Fruit fly (Drosophila melanogaster) whole organism, pupa: Measurements from ENCODE around the gene PolD1.

Experiments
- CG13204 ChIP-seq: fragments of 200-800 bp; sonication (Bioruptor generic); optimal IDR thresholded peaks from 2 replicates; lab custom pipeline; 2018; ENCODE audit warnings: missing biosample characterization, mild to moderate bottlenecking, missing genetic modification characterization, moderate library complexity
- CG17806 ChIP-seq: fragments of 200-800 bp; sonication (Bioruptor generic); optimal IDR thresholded peaks from 2 replicates; lab custom pipeline; 2018; ENCODE audit warnings: missing biosample characterization, mild to moderate bottlenecking, missing genetic modification characterization, moderate library complexity
- CG32121 ChIP-seq: fragments of 200-800 bp; sonication (Bioruptor generic); IDR thresholded peaks from 2 replicates; pipeline ENCODE4 v1.3.6; 2022; ENCODE audit warnings: missing biosample characterization, missing genetic modification characterization
- CG4496 ChIP-seq: fragments of 200-800 bp; sonication (Bioruptor generic); IDR thresholded peaks from 3 replicates; pipeline ENCODE4 v1.3.6; 2022; ENCODE audit warnings: missing biosample characterization, missing genetic modification characterization
- CG8159 ChIP-seq: fragments of 200-800 bp; sonication (Bioruptor generic); optimal IDR thresholded peaks from 3 replicates; lab custom pipeline; 2018; ENCODE audit warnings: missing biosample characterization, mild to moderate bottlenecking, missing genetic modification characterization, moderate library complexity
- CG8301 ChIP-seq: fragments of 200-800 bp; sonication (Bioruptor generic); optimal IDR thresholded peaks from 2 replicates; lab custom pipeline; 2018; ENCODE audit warnings: missing biosample characterization, mild to moderate bottlenecking, missing genetic modification characterization
- EcR ChIP-seq: fragments of 200-800 bp; sonication (Bioruptor generic); optimal IDR thresholded peaks from 3 replicates; lab custom pipeline; 2019; ENCODE audit warnings: missing biosample characterization, missing genetic modification characterization, mild to moderate bottlenecking, moderate library complexity, missing genetic modification reagents
- Pif1B ChIP-seq: fragments of 200-800 bp; sonication (Bioruptor generic); optimal IDR thresholded peaks from 3 replicates; lab custom pipeline; 2016; ENCODE audit warnings: missing biosample characterization, missing genetic modification characterization
- fd96Ca ChIP-seq: fragments of 200-800 bp; sonication (Bioruptor generic); IDR thresholded peaks from 3 replicates; pipeline ENCODE4 v1.3.6; 2022; ENCODE audit warnings: missing biosample characterization, missing genetic modification characterization
- gl ChIP-seq: fragments of 200-800 bp; sonication (Bioruptor generic); optimal IDR thresholded peaks from 2 replicates; lab custom pipeline; 2018; ENCODE audit warnings: missing biosample characterization, mild to moderate bottlenecking, missing genetic modification characterization
- rn ChIP-seq: fragments of 200-800 bp; sonication (Bioruptor generic); IDR thresholded peaks from 2 replicates; pipeline ENCODE4 v1.3.6; 2022; ENCODE audit warnings: missing biosample characterization, missing genetic modification characterization

DNA sequence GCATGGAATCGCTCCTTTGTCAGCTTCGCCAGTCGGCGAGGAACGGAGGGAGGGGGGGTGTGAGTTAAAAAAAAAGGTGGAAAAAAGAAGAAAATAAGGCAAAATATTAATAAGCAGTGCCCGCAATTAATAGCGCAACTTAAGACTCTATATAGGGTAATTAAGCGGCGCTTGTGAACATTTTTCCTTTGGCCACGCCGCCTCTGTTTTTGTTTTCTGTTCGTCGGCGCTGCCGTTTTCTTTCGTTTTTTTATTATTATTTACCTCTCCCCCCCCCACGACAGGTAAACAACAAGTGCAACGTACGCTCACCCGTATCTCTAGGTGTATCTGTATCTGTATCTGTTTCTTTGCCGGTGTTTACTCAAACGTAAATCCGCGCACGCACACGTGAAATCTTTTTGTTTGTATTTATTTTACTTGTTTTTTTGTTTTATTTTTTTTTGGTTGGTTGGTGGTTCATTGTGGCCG lies 39.6 kb upstream of the PolD1 start:
- TF ChIP-seq gl (tag; lab: Kevin White, UChicago) (peak; percentile 23), fd96Ca (GFP tag; lab: Robert Waterston, UW) (peak; percentile 93), CG4496 (GFP tag; lab: Robert Waterston, UW) (peak; percentile 90), rn (peak; percentile 48; the same call in 1 of the 2 replicates), CG17806 (tag; lab: Kevin White, UChicago) (peak; percentile 57), EcR (GFP tag; lab: Kevin White, UChicago) (peak; percentile 77), CG8301 (tag; lab: Kevin White, UChicago) (peak; percentile 38), CG13204 (peak; percentile 39), Pif1B (peak; percentile 54), CG8159 (tag; lab: Kevin White, UChicago) (peak; percentile 72), CG32121 (GFP tag; lab: Robert Waterston, UW) (peak; percentile 84)
